Fruit fly (Drosophila melanogaster) whole organism, prepupa: ENCODE measurements around the gene CG17221.

Source experiments
- Blimp-1 ChIP-seq: fragments of 200-800 bp; sonication (Bioruptor generic); optimal IDR thresholded peaks from 3 replicates; lab custom pipeline; 2017; ENCODE audit warnings: missing biosample characterization, missing genetic modification characterization, mild to moderate bottlenecking, moderate library complexity, missing genetic modification reagents
- CG10631 ChIP-seq: fragments of 200-800 bp; sonication (Bioruptor generic); optimal IDR thresholded peaks from 2 replicates; lab custom pipeline; 2016; ENCODE audit warnings: missing biosample characterization, missing genetic modification characterization
- CG10669 ChIP-seq: fragments of 200-800 bp; sonication (Bioruptor generic); optimal IDR thresholded peaks from 3 replicates; lab custom pipeline; 2018; ENCODE audit warnings: missing biosample characterization, mild to moderate bottlenecking, missing genetic modification characterization, moderate library complexity
- CG11294 ChIP-seq: fragments of 200-800 bp; sonication (Bioruptor generic); IDR thresholded peaks from 2 replicates; pipeline ENCODE4 v1.3.6; 2022; ENCODE audit warnings: missing biosample characterization, missing genetic modification characterization
- CG11762 ChIP-seq: fragments of 200-800 bp; sonication (Bioruptor generic); optimal IDR thresholded peaks from 3 replicates; lab custom pipeline; 2016; ENCODE audit warnings: missing biosample characterization, missing genetic modification characterization; ENCODE audit not compliant: insufficient read depth
- CG11902 ChIP-seq: fragments of 200-800 bp; sonication (Bioruptor generic); optimal IDR thresholded peaks from 3 replicates; lab custom pipeline; 2016; ENCODE audit warnings: missing biosample characterization, missing genetic modification characterization
- CG15336 ChIP-seq: fragments of 200-800 bp; sonication (Bioruptor generic); IDR thresholded peaks from 2 replicates; pipeline ENCODE4 v1.3.6; 2022; ENCODE audit warnings: missing biosample characterization, missing genetic modification characterization
- CG16779 ChIP-seq: fragments of 200-800 bp; sonication (Bioruptor generic); optimal IDR thresholded peaks from 3 replicates; lab custom pipeline; 2017; ENCODE audit warnings: missing biosample characterization, mild to moderate bottlenecking, missing genetic modification characterization
- CG32006 ChIP-seq: fragments of 200-800 bp; sonication (Bioruptor generic); optimal IDR thresholded peaks from 3 replicates; lab custom pipeline; 2017; ENCODE audit warnings: missing biosample characterization, mild to moderate bottlenecking, missing genetic modification characterization
- CG34406 ChIP-seq: fragments of 200-800 bp; sonication (Bioruptor generic); optimal IDR thresholded peaks from 3 replicates; lab custom pipeline; 2016; ENCODE audit warnings: missing biosample characterization, missing genetic modification characterization
- CG3919 ChIP-seq: fragments of 200-800 bp; sonication (Bioruptor generic); optimal IDR thresholded peaks from 3 replicates; lab custom pipeline; 2016; ENCODE audit warnings: missing biosample characterization, missing genetic modification characterization
- CG6163 ChIP-seq: fragments of 200-800 bp; sonication (Bioruptor generic); IDR thresholded peaks from 3 replicates; pipeline ENCODE4 v1.3.6; 2022; ENCODE audit warnings: missing biosample characterization, missing genetic modification characterization
- CG6276 ChIP-seq: fragments of 200-800 bp; sonication (Bioruptor generic); optimal IDR thresholded peaks from 2 replicates; lab custom pipeline; 2017; ENCODE audit warnings: missing biosample characterization, mild to moderate bottlenecking, missing genetic modification characterization
- CG6792 ChIP-seq: fragments of 200-800 bp; sonication (Bioruptor generic); optimal IDR thresholded peaks from 3 replicates; lab custom pipeline; 2016; ENCODE audit warnings: missing biosample characterization, missing genetic modification characterization
- CG6808 ChIP-seq: fragments of 200-800 bp; sonication (Bioruptor generic); optimal IDR thresholded peaks from 3 replicates; lab custom pipeline; 2017; ENCODE audit warnings: missing biosample characterization, missing genetic modification characterization, mild to moderate bottlenecking, moderate library complexity, missing genetic modification reagents
- CG6854 ChIP-seq: fragments of 200-800 bp; sonication (Bioruptor generic); optimal IDR thresholded peaks from 2 replicates; lab custom pipeline; 2017; ENCODE audit warnings: missing biosample characterization, mild to moderate bottlenecking, missing genetic modification characterization
- CG7368 ChIP-seq: fragments of 200-800 bp; sonication (Bioruptor generic); optimal IDR thresholded peaks from 3 replicates; lab custom pipeline; 2016; ENCODE audit warnings: missing biosample characterization, missing genetic modification characterization
- CG8119 ChIP-seq: fragments of 200-800 bp; sonication (Bioruptor generic); IDR thresholded peaks from 3 replicates; pipeline ENCODE4 v1.3.6; 2022; ENCODE audit warnings: missing biosample characterization, missing genetic modification characterization
- CG8319 ChIP-seq: fragments of 200-800 bp; sonication (Bioruptor generic); optimal IDR thresholded peaks from 3 replicates; lab custom pipeline; 2016; ENCODE audit warnings: missing biosample characterization, missing genetic modification characterization
- CG8632 ChIP-seq: fragments of 200-800 bp; sonication (Bioruptor generic); optimal IDR thresholded peaks from 3 replicates; lab custom pipeline; 2016; ENCODE audit warnings: missing biosample characterization, missing genetic modification characterization
- CG9139 ChIP-seq: fragments of 200-800 bp; sonication (Bioruptor generic); optimal IDR thresholded peaks from 3 replicates; lab custom pipeline; 2017; ENCODE audit warnings: missing biosample characterization, mild to moderate bottlenecking, missing genetic modification characterization
- Eip75B ChIP-seq: fragments of 200-800 bp; sonication (Bioruptor generic); optimal IDR thresholded peaks from 3 replicates; lab custom pipeline; 2016; ENCODE audit warnings: missing biosample characterization, missing genetic modification characterization
- Eip78C ChIP-seq: fragments of 200-800 bp; sonication (Bioruptor generic); peaks from one replicate; lab custom pipeline; 2016; ENCODE audit warnings: missing biosample characterization, missing genetic modification characterization
- Eip93F ChIP-seq: fragments of 200-800 bp; sonication (Bioruptor generic); optimal IDR thresholded peaks from 2 replicates; lab custom pipeline; 2016; ENCODE audit warnings: missing biosample characterization, mild to moderate bottlenecking, missing genetic modification characterization
- Ets21C ChIP-seq: fragments of 200-800 bp; sonication (Bioruptor generic); optimal IDR thresholded peaks from 3 replicates; lab custom pipeline; 2016; ENCODE audit warnings: missing biosample characterization, missing genetic modification characterization
- Ets96B ChIP-seq: fragments of 200-800 bp; optimal IDR thresholded peaks from 2 replicates; lab custom pipeline; 2019; ENCODE audit warnings: missing biosample characterization, mild to moderate bottlenecking, missing genetic modification characterization, moderate library complexity
- Gug ChIP-seq: fragments of 200-800 bp; sonication (Bioruptor generic); IDR thresholded peaks from 2 replicates; pipeline ENCODE4 v1.3.6; 2022; ENCODE audit warnings: missing biosample characterization, missing genetic modification characterization
- Hr39 ChIP-seq: fragments of 200-800 bp; sonication (Bioruptor generic); optimal IDR thresholded peaks from 2 replicates; lab custom pipeline; 2016; ENCODE audit warnings: missing biosample characterization, missing genetic modification characterization
- Hr4 ChIP-seq: fragments of 200-800 bp; sonication (Bioruptor generic); optimal IDR thresholded peaks from 3 replicates; lab custom pipeline; 2016; ENCODE audit warnings: missing biosample characterization, missing genetic modification characterization
- Lpt ChIP-seq: fragments of 200-800 bp; sonication (Bioruptor generic); optimal IDR thresholded peaks from 3 replicates; lab custom pipeline; 2016; ENCODE audit warnings: missing biosample characterization, missing genetic modification characterization
- Met ChIP-seq: fragments of 200-800 bp; sonication (Bioruptor generic); optimal IDR thresholded peaks from 3 replicates; lab custom pipeline; 2016; ENCODE audit warnings: missing biosample characterization, missing genetic modification characterization
- OdsH ChIP-seq: fragments of 200-800 bp; sonication (Bioruptor generic); optimal IDR thresholded peaks from 3 replicates; lab custom pipeline; 2016; ENCODE audit warnings: missing biosample characterization, missing genetic modification characterization
- Sox102F ChIP-seq: fragments of 200-800 bp; sonication (Bioruptor generic); optimal IDR thresholded peaks from 2 replicates; lab custom pipeline; 2016; ENCODE audit warnings: missing biosample characterization, mild to moderate bottlenecking, missing genetic modification characterization
- Sox15 ChIP-seq: fragments of 200-800 bp; sonication (Bioruptor generic); optimal IDR thresholded peaks from 3 replicates; lab custom pipeline; 2016; ENCODE audit warnings: missing biosample characterization, missing genetic modification characterization
- acj6 ChIP-seq: fragments of 200-800 bp; sonication (Bioruptor generic); optimal IDR thresholded peaks from 3 replicates; lab custom pipeline; 2016; ENCODE audit warnings: missing biosample characterization, missing genetic modification characterization
- dac ChIP-seq: fragments of 200-800 bp; sonication (Bioruptor generic); optimal IDR thresholded peaks from 2 replicates; lab custom pipeline; 2017; ENCODE audit warnings: missing biosample characterization, mild to moderate bottlenecking, missing genetic modification characterization
- dsx ChIP-seq: fragments of 200-800 bp; optimal IDR thresholded peaks from 3 replicates; lab custom pipeline; 2019; ENCODE audit warnings: missing biosample characterization, mild to moderate bottlenecking, missing genetic modification characterization, moderate library complexity; ENCODE audit not compliant: poor library complexity, severe bottlenecking
- eg ChIP-seq: fragments of 200-800 bp; sonication (Bioruptor generic); IDR thresholded peaks from 3 replicates; pipeline ENCODE4 v1.3.6; 2022; ENCODE audit warnings: missing biosample characterization, missing genetic modification characterization
- esn ChIP-seq: fragments of 200-800 bp; sonication (Bioruptor generic); optimal IDR thresholded peaks from 2 replicates; lab custom pipeline; 2016; ENCODE audit warnings: missing biosample characterization, mild to moderate bottlenecking, missing genetic modification characterization, moderate library complexity
- fd59A ChIP-seq: fragments of 200-800 bp; sonication (Bioruptor generic); optimal IDR thresholded peaks from 2 replicates; lab custom pipeline; 2017; ENCODE audit warnings: missing biosample characterization, mild to moderate bottlenecking, missing genetic modification characterization, missing genetic modification reagents
- fd85E ChIP-seq: fragments of 200-800 bp; sonication (Bioruptor generic); optimal IDR thresholded peaks from 3 replicates; lab custom pipeline; 2016; ENCODE audit warnings: missing biosample characterization, missing genetic modification characterization
- fkh ChIP-seq: fragments of 200-800 bp; sonication (Bioruptor generic); optimal IDR thresholded peaks from 3 replicates; lab custom pipeline; 2017; ENCODE audit warnings: missing biosample characterization, mild to moderate bottlenecking, missing genetic modification characterization, moderate library complexity
- net ChIP-seq: fragments of 200-800 bp; sonication (Bioruptor generic); optimal IDR thresholded peaks from 3 replicates; lab custom pipeline; 2016; ENCODE audit warnings: missing biosample characterization, missing genetic modification characterization
- pdm3 ChIP-seq: fragments of 200-800 bp; sonication (Bioruptor generic); optimal IDR thresholded peaks from 3 replicates; lab custom pipeline; 2016; ENCODE audit warnings: missing biosample characterization, missing genetic modification characterization
- salr ChIP-seq, 2 experiments: fragments of 200-800 bp; sonication (Bioruptor generic); optimal IDR thresholded peaks; 3 replicates each; lab custom pipeline; 2016 to 2018; ENCODE audit warnings: missing biosample characterization in 2 of 2, missing genetic modification characterization in 2 of 2, mild to moderate bottlenecking in 1 of 2
- spab ChIP-seq: fragments of 200-800 bp; sonication (Bioruptor generic); optimal IDR thresholded peaks from 2 replicates; lab custom pipeline; 2017; ENCODE audit warnings: missing biosample characterization, mild to moderate bottlenecking, missing genetic modification characterization, missing genetic modification reagents
- svp ChIP-seq: fragments of 200-800 bp; sonication (Bioruptor generic); peaks from one replicate; lab custom pipeline; 2016; ENCODE audit warnings: missing biosample characterization, missing genetic modification characterization
- vri ChIP-seq: fragments of 200-800 bp; sonication (Bioruptor generic); optimal IDR thresholded peaks from 3 replicates; lab custom pipeline; 2016; ENCODE audit warnings: missing biosample characterization, mild to moderate bottlenecking, missing genetic modification characterization

CG17221 gene

dm6 chr2L:3034969-3035368, 4.8 kb upstream of the CG17221 start, which contains the start of gene CG17258:
TSS of gene CG17258 (minus strand) at chr2L:3035348.
- TF ChIP-seq spab: no peak
- TF ChIP-seq vri (GFP tag; lab: Kevin White, UChicago): no peak
- no peak for TF ChIP-seq Eip78C (GFP tag; lab: Kevin White, UChicago)
- no peak for TF ChIP-seq pdm3 (GFP tag; lab: Kevin White, UChicago)
- no peak for TF ChIP-seq Blimp-1 (GFP tag; lab: Kevin White, UChicago)
- TF ChIP-seq CG11294 (GFP tag; lab: Robert Waterston, UW): no peak
- TF ChIP-seq CG10669 (GFP tag; lab: Kevin White, UChicago): no peak
- TF ChIP-seq Met: no peak
- TF ChIP-seq CG6854 (GFP tag; lab: Kevin White, UChicago): no peak
- TF ChIP-seq acj6 (GFP tag; lab: Kevin White, UChicago): no peak
- no peak for TF ChIP-seq CG6276 (GFP tag; lab: Kevin White, UChicago)
- no peak for TF ChIP-seq net (GFP tag; lab: Kevin White, UChicago)
- no peak for TF ChIP-seq Sox102F (GFP tag; lab: Kevin White, UChicago)
- no peak for TF ChIP-seq CG6792 (GFP tag; lab: Kevin White, UChicago)
- TF ChIP-seq fd85E: no peak

dm6 chr2L:3037153-3037579, 2.6 kb upstream of the CG17221 start, which contains the start of the genes CG17260 and SerRS:
TSS of gene CG17260 (plus strand) at chr2L:3037230.
TSS of gene SerRS (minus strand) at chr2L:3037403.
- TF ChIP-seq OdsH (GFP tag; lab: Kevin White, UChicago): peak; percentile 96
- TF ChIP-seq Eip78C (GFP tag; lab: Kevin White, UChicago): peak; percentile 97
- TF ChIP-seq dac: peak; percentile 86
- no peak for TF ChIP-seq Eip75B
- peak; percentile 96 for TF ChIP-seq Hr4 (GFP tag; lab: Kevin White, UChicago)
- peak; percentile 85 for TF ChIP-seq CG8119 (GFP tag; lab: Robert Waterston, UW)
- TF ChIP-seq Hr39: peak; percentile 97
- peak; percentile 92 for TF ChIP-seq Lpt (GFP tag; lab: Kevin White, UChicago)
- peak; percentile 89 for TF ChIP-seq CG11762 (GFP tag; lab: Kevin White, UChicago)
- TF ChIP-seq fd59A (GFP tag; lab: Kevin White, UChicago): peak; percentile 70
- TF ChIP-seq CG32006 (GFP tag; lab: Kevin White, UChicago): peak; percentile 94
- TF ChIP-seq CG6808 (GFP tag; lab: Kevin White, UChicago): peak; percentile 72
- no peak for TF ChIP-seq CG16779 (tag; lab: Kevin White, UChicago)
- peak; percentile 59 for TF ChIP-seq Eip93F (GFP tag; lab: Kevin White, UChicago)
- peak; percentile 82 for TF ChIP-seq CG15336 (GFP tag; lab: Robert Waterston, UW)
- TF ChIP-seq pdm3 (GFP tag; lab: Kevin White, UChicago): peak; percentile 95
- no peak for TF ChIP-seq spab
- peak; percentile 85 for TF ChIP-seq CG6163
- TF ChIP-seq CG11902: peak; percentile 91
- peak; percentile 91 for TF ChIP-seq Sox15 (GFP tag; lab: Kevin White, UChicago)
- TF ChIP-seq vri (GFP tag; lab: Kevin White, UChicago): no peak
- TF ChIP-seq svp (GFP tag; lab: Kevin White, UChicago): peak; percentile 94
- TF ChIP-seq esn (GFP tag; lab: Kevin White, UChicago): peak; percentile 96
- no peak for TF ChIP-seq CG7368 (GFP tag; lab: Kevin White, UChicago)
- peak; percentile 92 for TF ChIP-seq Ets21C
- no peak for TF ChIP-seq CG9139 (GFP tag; lab: Kevin White, UChicago)
- peak; percentile 91 for TF ChIP-seq CG34406 (GFP tag; lab: Kevin White, UChicago)
- TF ChIP-seq CG8632 (GFP tag; lab: Kevin White, UChicago): peak; percentile 87
- TF ChIP-seq Met: no peak
- peak; percentile 91 for TF ChIP-seq CG8319 (GFP tag; lab: Kevin White, UChicago)
- TF ChIP-seq CG3919: peak; percentile 94
- TF ChIP-seq eg (GFP tag; lab: Robert Waterston, UW): peak; percentile 92
- TF ChIP-seq dsx (GFP tag; lab: Kevin White, UChicago): no peak
- TF ChIP-seq CG10669 (GFP tag; lab: Kevin White, UChicago): peak; percentile 88
- TF ChIP-seq Ets96B (tag; lab: Kevin White, UChicago): peak; percentile 89
- TF ChIP-seq CG10631 (GFP tag; lab: Kevin White, UChicago): peak; percentile 97
- peak in 1 of 2 experiments; percentile 70 for TF ChIP-seq salr (GFP tag; optimal IDR thresholded peaks at IDR 0.05; lab: Kevin White, UChicago)
- TF ChIP-seq CG6792 (GFP tag; lab: Kevin White, UChicago): peak; percentile 90
- TF ChIP-seq fkh (GFP tag; lab: Kevin White, UChicago): no peak
- TF ChIP-seq acj6 (GFP tag; lab: Kevin White, UChicago): peak; percentile 94
- TF ChIP-seq CG6276 (GFP tag; lab: Kevin White, UChicago): no peak
- TF ChIP-seq Gug (GFP tag; lab: Robert Waterston, UW): peak; percentile 91
- peak; percentile 84 for TF ChIP-seq CG11294 (GFP tag; lab: Robert Waterston, UW)
